Worm (Caenorhabditis elegans) whole organism, L3 larva: ENCODE results near the gene cutl-26.

Experiments used
- R02D3.7 ChIP-seq: fragments of 150-350 bp; optimal IDR thresholded peaks from 2 replicates; lab custom pipeline; 2014; ENCODE audit warnings: missing biosample characterization, missing genetic modification characterization
- ceh-82 ChIP-seq: fragments of 150-350 bp; optimal IDR thresholded peaks from 2 replicates; lab custom pipeline; 2014; ENCODE audit warnings: missing biosample characterization, missing genetic modification characterization
- elt-1 ChIP-seq: fragments of 150-350 bp; optimal IDR thresholded peaks from 2 replicates; lab custom pipeline; 2014; ENCODE audit warnings: missing biosample characterization, missing genetic modification characterization
- fkh-10 ChIP-seq: sonication (generic microtip); optimal IDR thresholded peaks from 2 replicates; lab custom pipeline; 2017; ENCODE audit warnings: missing biosample characterization, missing genetic modification reagents, missing genetic modification characterization
- hmg-11 ChIP-seq: sonication (generic microtip); optimal IDR thresholded peaks from 2 replicates; lab custom pipeline; 2016; ENCODE audit warnings: missing genetic modification characterization, missing compliant biosample characterization
- lin-15B ChIP-seq: fragments of 150-350 bp; optimal IDR thresholded peaks from 2 replicates; lab custom pipeline; 2014; ENCODE audit warnings: missing biosample characterization, missing genetic modification characterization
- nhr-11 ChIP-seq: fragments of 150-350 bp; optimal IDR thresholded peaks from 2 replicates; lab custom pipeline; 2014; ENCODE audit warnings: missing biosample characterization, missing genetic modification characterization
- nhr-12 ChIP-seq: fragments of 150-350 bp; optimal IDR thresholded peaks from 2 replicates; lab custom pipeline; 2014; ENCODE audit warnings: missing biosample characterization, missing genetic modification characterization
- nhr-28 ChIP-seq: fragments of 150-350 bp; optimal IDR thresholded peaks from 2 replicates; lab custom pipeline; 2014; ENCODE audit warnings: missing biosample characterization, missing genetic modification characterization
- nhr-76 ChIP-seq: fragments of 150-350 bp; sonication (generic microtip); optimal IDR thresholded peaks from 5 replicates; lab custom pipeline; 2014; ENCODE audit warnings: missing biosample characterization, missing genetic modification characterization
- skn-1 ChIP-seq: fragments of 150-350 bp; optimal IDR thresholded peaks from 2 replicates; lab custom pipeline; 2014; ENCODE audit warnings: missing biosample characterization, missing genetic modification characterization
- tbx-2 ChIP-seq: sonication (generic microtip); optimal IDR thresholded peaks from 2 replicates; lab custom pipeline; 2016; ENCODE audit warnings: mild to moderate bottlenecking, missing genetic modification characterization, missing compliant biosample characterization
- zag-1 ChIP-seq: fragments of 150-350 bp; optimal IDR thresholded peaks from 2 replicates; lab custom pipeline; 2014; ENCODE audit warnings: missing biosample characterization, missing genetic modification characterization
- ztf-11 ChIP-seq: fragments of 150-350 bp; optimal IDR thresholded peaks from 2 replicates; lab custom pipeline; 2014; ENCODE audit warnings: missing biosample characterization, missing genetic modification characterization

ce11 chrIV:716323-716722, 8.8 kb upstream of the cutl-26 start, which contains the start of gene clec-164:
- TF ChIP-seq fkh-10 (GFP tag; lab: Kevin White, UChicago) (no peak), ceh-82 (tag; lab: Kevin White, UChicago) (no peak), tbx-2 (tag; lab: Kevin White, UChicago) (no peak), skn-1 (tag; lab: Kevin White, UChicago) (no peak), nhr-11 (no peak), ztf-11 (tag; lab: Kevin White, UChicago) (no peak), nhr-12 (tag; lab: Kevin White, UChicago) (no peak), R02D3.7 (tag; lab: Kevin White, UChicago) (no peak), nhr-28 (tag; lab: Kevin White, UChicago) (no peak), nhr-76 (no peak), zag-1 (tag; lab: Kevin White, UChicago) (no peak), hmg-11 (tag; lab: Kevin White, UChicago) (no peak), lin-15B (tag; lab: Kevin White, UChicago) (no peak), elt-1 (tag; lab: Kevin White, UChicago) (no peak)
